Worm (Caenorhabditis elegans): ENCODE data around the gene ceh-79.
A peak's percentile ranks its signal among the peaks of the same experiment; 100 is the strongest.

Gene ceh-79

DNA sequence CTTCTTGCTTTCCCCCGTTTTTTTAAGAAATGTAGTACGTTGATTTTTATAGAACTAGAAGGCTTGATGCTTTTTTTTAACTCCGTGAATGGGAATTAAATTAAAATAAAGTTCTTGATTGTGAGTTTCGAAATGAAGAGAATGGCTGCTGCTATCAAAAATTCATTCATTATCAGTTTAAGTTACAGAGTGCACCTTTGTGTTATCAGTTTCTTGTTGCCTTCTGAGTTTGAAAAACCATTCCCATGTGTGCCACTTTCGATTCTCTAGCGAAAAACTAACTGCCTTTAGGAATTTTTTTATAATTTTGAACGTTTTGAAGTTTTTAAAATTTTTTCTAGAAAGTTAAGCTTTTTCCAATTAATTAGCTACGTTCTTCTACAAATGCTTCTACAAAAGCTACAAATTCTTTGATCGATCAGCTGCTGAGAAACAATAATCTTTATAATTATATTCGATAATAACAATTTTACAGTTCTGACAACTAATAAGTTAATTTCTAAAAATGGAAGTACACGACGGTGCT is 3.1 kb downstream of the ceh-79 start, which contains the start of gene C26E1.2:
C26E1.2 (plus strand) TSS at position 476 of the 526 bp plus-strand sequence.
- TF ChIP-seq fos-1 (tag; optimal IDR thresholded peaks at IDR 0.05) (no peak), daf-12 (tag; optimal IDR thresholded peaks at IDR 0.05) (no peak), aly-2 (tag; optimal IDR thresholded peaks at IDR 0.05) (no peak), hlh-11 (tag; optimal IDR thresholded peaks at IDR 0.05) (peak; percentile 45), daf-16 (GFP tag; optimal IDR thresholded peaks at IDR 0.05) (no peak), daf-16 (tag; optimal IDR thresholded peaks at IDR 0.05) (peak; percentile 55), nhr-28 (tag; optimal IDR thresholded peaks at IDR 0.05) (peak; percentile 75), D1046.2 (GFP tag; IDR thresholded peaks at IDR 0.05) (no peak), pqm-1 (tag; optimal IDR thresholded peaks at IDR 0.05) (peak; percentile 91), mxl-2 (GFP tag; conservative IDR thresholded peaks at IDR 0.05) (no peak), Y48G9A.11 (GFP tag; IDR thresholded peaks at IDR 0.05) (no peak), F44E2.7 (GFP tag; IDR thresholded peaks at IDR 0.05) (no peak), dmd-6 (GFP tag; IDR thresholded peaks at IDR 0.05) (peak; percentile 37; the same call in 1 of the 2 replicates), ceh-28 (tag; optimal IDR thresholded peaks at IDR 0.05) (no peak), lsy-2 (tag; optimal IDR thresholded peaks at IDR 0.05) (no peak), dve-1 (tag; optimal IDR thresholded peaks at IDR 0.05; ENCODE audit: insufficient read depth) (peak; percentile 12)

DNA sequence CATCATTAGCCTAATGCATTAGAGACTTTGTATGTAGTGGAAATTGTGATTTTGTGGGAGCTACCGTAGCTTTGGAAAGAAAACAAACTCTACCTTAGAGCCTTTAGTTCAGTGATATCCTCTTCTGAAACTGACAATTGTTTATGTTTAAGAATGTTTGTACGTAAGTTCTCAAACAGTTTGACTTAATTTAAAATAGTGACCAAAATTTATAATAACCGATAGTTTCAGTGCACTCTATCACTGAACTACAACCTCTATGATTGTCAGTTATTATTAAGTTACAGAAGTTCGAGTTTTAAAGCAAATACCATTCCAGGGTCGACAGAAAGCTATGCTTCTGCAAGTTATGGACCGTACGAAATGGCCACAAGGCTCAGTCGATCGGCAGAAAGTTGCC is 7.0 kb downstream of the ceh-79 start, which contains the start of gene C50B6.1:
C50B6.1 (plus strand) TSS at position 301 of the 400 bp plus-strand sequence.
- no peak for TF ChIP-seq T20F7.1 (GFP tag; optimal IDR thresholded peaks at IDR 0.05)
- no peak for TF ChIP-seq arid-1 (GFP tag; conservative IDR thresholded peaks at IDR 0.05)
- TF ChIP-seq mdt-29 (GFP tag; IDR thresholded peaks at IDR 0.05), result no peak
- TF ChIP-seq Y75B8A.6 (GFP tag; IDR thresholded peaks at IDR 0.05), result no peak
- no peak for TF ChIP-seq lir-3 (tag; optimal IDR thresholded peaks at IDR 0.05)
- TF ChIP-seq dve-1 (tag; optimal IDR thresholded peaks at IDR 0.05; ENCODE audit: insufficient read depth), result no peak
- TF ChIP-seq nhr-25 (tag; optimal IDR thresholded peaks at IDR 0.05; ENCODE audit: borderline replicate concordance, insufficient read depth), result no peak
- no peak for TF ChIP-seq egl-27 (tag; optimal IDR thresholded peaks at IDR 0.05)
- no peak for TF ChIP-seq ama-1 (optimal IDR thresholded peaks at IDR 0.05)
- no peak for TF ChIP-seq daf-12 (tag; optimal IDR thresholded peaks at IDR 0.05)
- TF ChIP-seq ztf-7 (tag; optimal IDR thresholded peaks at IDR 0.05), result no peak
- no peak for TF ChIP-seq spr-1 (tag; optimal IDR thresholded peaks at IDR 0.05)

DNA sequence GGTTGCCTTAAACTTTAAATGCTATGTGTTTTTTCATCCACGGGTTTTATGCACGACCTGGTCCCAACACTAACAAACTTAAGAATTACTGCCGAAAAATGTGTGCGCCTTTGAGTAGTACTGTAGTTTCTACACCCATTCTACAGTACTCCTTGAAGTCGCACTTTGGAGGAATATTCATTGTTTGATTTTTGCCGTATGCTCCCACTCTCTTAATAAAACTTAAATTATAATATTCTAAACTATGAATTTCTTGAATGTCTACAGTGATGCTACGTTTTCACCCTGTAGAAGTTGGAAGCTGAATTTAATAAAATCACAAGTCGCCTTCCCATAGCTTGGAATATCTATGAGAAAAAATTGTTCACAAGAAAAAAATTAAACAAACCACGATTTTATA is 8.2 kb downstream of the ceh-79 start:
- TF ChIP-seq unc-130 (GFP tag; optimal IDR thresholded peaks at IDR 0.05) (peak; percentile 22), pqm-1 (tag; optimal IDR thresholded peaks at IDR 0.05) (no peak), lin-38 (GFP tag; IDR thresholded peaks at IDR 0.05) (no peak)

DNA sequence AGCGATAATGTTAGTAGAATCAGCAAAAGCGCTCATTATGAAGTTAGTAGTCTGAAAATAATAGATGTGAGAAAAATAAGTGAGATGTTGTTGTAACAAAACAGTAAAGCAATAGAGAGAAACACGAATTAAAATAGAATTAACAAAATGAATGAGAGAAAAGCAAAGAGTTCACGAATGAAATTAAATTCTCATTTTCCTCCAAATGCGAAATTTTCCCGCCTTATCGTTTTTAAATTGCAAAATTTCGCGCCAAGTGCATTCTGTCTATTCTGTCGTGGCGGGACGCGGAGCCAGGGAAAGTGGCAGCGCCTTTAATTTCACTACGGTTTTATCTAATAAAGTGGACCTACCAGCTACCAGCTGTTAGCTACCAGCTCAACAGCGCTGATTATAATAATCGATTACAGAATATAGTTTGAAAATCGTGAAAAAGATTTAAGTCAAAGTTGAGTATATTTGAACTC is 10.6 kb downstream of the ceh-79 start, which contains the start of gene nasp-2:
nasp-2 (minus strand) TSS at position 51 of the 467 bp plus-strand sequence.
- TF ChIP-seq arid-1 (GFP tag; conservative IDR thresholded peaks at IDR 0.05) (no peak), F44E2.7 (GFP tag; IDR thresholded peaks at IDR 0.05) (no peak), mep-1 (tag; optimal IDR thresholded peaks at IDR 0.05) (no peak), dmd-9 (GFP tag; IDR thresholded peaks at IDR 0.05) (0 out of 2 replicates have a peak, but pooled peaks have one; percentile 43), ZK546.5 (tag; optimal IDR thresholded peaks at IDR 0.05) (no peak), zag-1 (tag; optimal IDR thresholded peaks at IDR 0.05) (no peak), ZK337.2 (GFP tag; IDR thresholded peaks at IDR 0.05) (peak; percentile 51; the same call in 1 of the 2 replicates), set-16 (GFP tag; IDR thresholded peaks at IDR 0.05) (no peak), T20F7.1 (GFP tag; optimal IDR thresholded peaks at IDR 0.05) (peak; percentile 81), zip-11 (GFP tag; IDR thresholded peaks at IDR 0.05) (no peak), unc-130 (GFP tag; optimal IDR thresholded peaks at IDR 0.05) (peak; percentile 87), F49E8.2 (tag; optimal IDR thresholded peaks at IDR 0.05; ENCODE audit: borderline replicate concordance) (peak; percentile 91), zip-2 (tag; optimal IDR thresholded peaks at IDR 0.05) (no peak), mes-2 (tag; optimal IDR thresholded peaks at IDR 0.05; ENCODE audit: poor library complexity, severe bottlenecking) (peak; percentile 63), nhr-6 (tag; optimal IDR thresholded peaks at IDR 0.05) (peak; percentile 77), lin-38 (GFP tag; IDR thresholded peaks at IDR 0.05) (peak; percentile 79), nhr-237 (tag; optimal IDR thresholded peaks at IDR 0.05) (no peak), tra-1 (GFP tag; IDR thresholded peaks at IDR 0.05) (0 out of 2 replicates have a peak, but pooled peaks have one; percentile 8), hif-1 (tag; optimal IDR thresholded peaks at IDR 0.05) (no peak), aha-1 (tag) (no peak), nhr-76 (tag; optimal IDR thresholded peaks at IDR 0.05) (no peak), Y48G9A.11 (GFP tag; IDR thresholded peaks at IDR 0.05) (peak; percentile 97), dpl-1 (GFP tag; optimal IDR thresholded peaks at IDR 0.05) (peak; percentile 63)

All from whole organism, L4 larva.